Worm (Caenorhabditis elegans) whole organism, mixed stage, embryonic: Measurements from ENCODE around the gene pqn-18.

Experiments
- M03D4.4 ChIP-seq: sonication (generic microtip); optimal IDR thresholded peaks from 2 replicates; lab custom pipeline; 2017; ENCODE audit warnings: mild to moderate bottlenecking, missing genetic modification characterization, missing compliant biosample characterization
- bed-3 ChIP-seq: fragments of 200-800 bp; sonication (Bioruptor generic); optimal IDR thresholded peaks from 3 replicates; lab custom pipeline; 2018; ENCODE audit warnings: mild to moderate bottlenecking, missing genetic modification characterization, moderate library complexity, missing compliant biosample characterization
- blmp-1 ChIP-seq: fragments of 150-350 bp; optimal IDR thresholded peaks from 2 replicates; lab custom pipeline; 2014; ENCODE audit warnings: missing biosample characterization, missing genetic modification characterization
- ceh-39 ChIP-seq: fragments of 150-350 bp; optimal IDR thresholded peaks from 2 replicates; lab custom pipeline; 2014; ENCODE audit warnings: missing biosample characterization, missing genetic modification characterization
- ceh-43 ChIP-seq: fragments of 200-800 bp; sonication (Bioruptor generic); optimal IDR thresholded peaks from 2 replicates; lab custom pipeline; 2018; ENCODE audit warnings: mild to moderate bottlenecking, missing genetic modification characterization, moderate library complexity, missing compliant biosample characterization
- ceh-83 ChIP-seq: fragments of 200-800 bp; sonication (Bioruptor generic); optimal IDR thresholded peaks from 2 replicates; lab custom pipeline; 2018; ENCODE audit warnings: mild to moderate bottlenecking, missing genetic modification characterization, missing compliant biosample characterization
- ces-1 ChIP-seq: fragments of 150-350 bp; optimal IDR thresholded peaks from 2 replicates; lab custom pipeline; 2014; ENCODE audit warnings: missing biosample characterization, missing genetic modification reagents, missing genetic modification characterization
- drap-1 ChIP-seq: fragments of 200-800 bp; sonication (Bioruptor generic); optimal IDR thresholded peaks from 3 replicates; lab custom pipeline; 2018; ENCODE audit warnings: mild to moderate bottlenecking, missing genetic modification characterization, missing compliant biosample characterization
- elt-1 ChIP-seq: sonication (generic microtip); optimal IDR thresholded peaks from 2 replicates; lab custom pipeline; 2017; ENCODE audit warnings: missing genetic modification characterization, mild to moderate bottlenecking, missing compliant biosample characterization, antibody characterized with exemption, moderate library complexity, borderline replicate concordance; ENCODE audit not compliant: insufficient read depth
- flh-1 ChIP-seq: fragments of 200-800 bp; sonication (Bioruptor generic); optimal IDR thresholded peaks from 2 replicates; lab custom pipeline; 2018; ENCODE audit warnings: mild to moderate bottlenecking, missing genetic modification characterization, moderate library complexity, missing compliant biosample characterization
- ham-2 ChIP-seq: fragments of 200-800 bp; sonication (Bioruptor generic); optimal IDR thresholded peaks from 2 replicates; lab custom pipeline; 2018; ENCODE audit warnings: mild to moderate bottlenecking, missing genetic modification characterization, missing compliant biosample characterization
- hlh-1 ChIP-seq: fragments of 150-350 bp; optimal IDR thresholded peaks from 2 replicates; lab custom pipeline; 2014; ENCODE audit warnings: missing biosample characterization, missing genetic modification reagents, missing genetic modification characterization
- lin-32 ChIP-seq: fragments of 200-800 bp; sonication (Bioruptor generic); optimal IDR thresholded peaks from 2 replicates; lab custom pipeline; 2018; ENCODE audit warnings: mild to moderate bottlenecking, missing genetic modification characterization, missing compliant biosample characterization
- mab-5 ChIP-seq: fragments of 150-350 bp; optimal IDR thresholded peaks from 2 replicates; lab custom pipeline; 2014; ENCODE audit warnings: missing biosample characterization, missing genetic modification characterization
- mep-1 ChIP-seq: fragments of 150-350 bp; optimal IDR thresholded peaks from 2 replicates; lab custom pipeline; 2017; ENCODE audit warnings: missing biosample characterization, missing genetic modification reagents, missing genetic modification characterization, inconsistent platforms
- mls-2 ChIP-seq: sonication (generic microtip); optimal IDR thresholded peaks from 2 replicates; lab custom pipeline; 2016; ENCODE audit warnings: mild to moderate bottlenecking, missing genetic modification characterization, moderate library complexity, missing compliant biosample characterization
- nhr-2 ChIP-seq: fragments of 150-350 bp; optimal IDR thresholded peaks from 2 replicates; lab custom pipeline; 2014; ENCODE audit warnings: missing biosample characterization, missing genetic modification characterization
- nhr-28 ChIP-seq: fragments of 150-350 bp; optimal IDR thresholded peaks from 2 replicates; lab custom pipeline; 2014; ENCODE audit warnings: missing biosample characterization, missing genetic modification characterization
- nhr-76 ChIP-seq: sonication (generic microtip); optimal IDR thresholded peaks from 2 replicates; lab custom pipeline; 2017; ENCODE audit warnings: missing biosample characterization, missing genetic modification characterization
- pha-4 ChIP-seq: fragments of 150-350 bp; optimal IDR thresholded peaks from 2 replicates; lab custom pipeline; 2018; ENCODE audit warnings: missing biosample characterization, missing genetic modification reagents, missing genetic modification characterization
- snpc-4 ChIP-seq: fragments of 150-350 bp; optimal IDR thresholded peaks from 2 replicates; lab custom pipeline; 2014; ENCODE audit warnings: missing biosample characterization, missing genetic modification characterization
- sptf-1 ChIP-seq: sonication (generic microtip); optimal IDR thresholded peaks from 2 replicates; lab custom pipeline; 2017; ENCODE audit warnings: mild to moderate bottlenecking, missing genetic modification characterization, moderate library complexity, missing compliant biosample characterization
- tbx-8 ChIP-seq: fragments of 200-800 bp; sonication (Bioruptor generic); optimal IDR thresholded peaks from 2 replicates; lab custom pipeline; 2018; ENCODE audit warnings: mild to moderate bottlenecking, missing genetic modification characterization, moderate library complexity, missing compliant biosample characterization
- unc-120 ChIP-seq: sonication (generic microtip); optimal IDR thresholded peaks from 2 replicates; lab custom pipeline; 2017; ENCODE audit warnings: missing genetic modification characterization, missing compliant biosample characterization; ENCODE audit not compliant: poor library complexity, severe bottlenecking
- unc-39 ChIP-seq: fragments of 150-350 bp; optimal IDR thresholded peaks from 2 replicates; lab custom pipeline; 2014; ENCODE audit warnings: missing biosample characterization, missing genetic modification characterization
- unc-62 ChIP-seq: fragments of 150-350 bp; optimal IDR thresholded peaks from 2 replicates; lab custom pipeline; 2014; ENCODE audit warnings: missing biosample characterization, missing genetic modification reagents, missing genetic modification characterization

Gene pqn-18

DNA sequence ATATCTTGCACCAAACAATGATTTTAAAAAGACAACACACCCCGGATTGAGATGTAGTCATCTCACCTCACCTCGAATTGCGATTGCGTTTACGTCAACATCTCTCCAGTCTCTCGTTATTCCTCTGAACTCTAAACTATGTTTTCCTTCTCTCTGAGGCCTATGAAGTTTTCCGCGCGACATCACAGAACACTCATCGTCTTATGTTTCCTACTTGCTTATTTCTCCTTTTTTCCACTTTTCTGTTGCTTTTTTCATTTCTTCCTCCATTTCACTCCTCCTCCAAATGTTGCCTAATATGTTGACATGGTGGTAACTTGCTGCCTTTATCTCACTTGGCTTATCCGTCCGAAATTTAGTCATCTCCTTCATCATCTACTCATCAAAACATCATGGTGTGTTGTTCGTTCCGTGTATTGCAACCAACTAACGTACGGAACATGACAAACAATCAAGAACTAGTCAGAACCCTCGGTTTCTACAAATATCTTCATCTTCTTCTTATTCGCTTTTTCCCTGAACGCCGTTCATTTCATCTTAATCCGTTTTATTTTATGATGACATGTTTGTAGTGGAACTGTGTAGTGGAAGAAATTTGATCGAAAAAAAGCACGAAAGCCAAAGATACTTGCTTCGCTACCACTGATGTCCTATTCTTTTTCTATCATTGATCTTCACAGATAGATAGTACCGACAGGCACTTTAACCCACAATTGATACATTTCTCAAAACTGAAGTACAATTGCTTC is 8.3 kb upstream of the pqn-18 start:
- TF ChIP-seq mls-2 (tag; lab: Kevin White, UChicago) (no peak), ham-2 (GFP tag; lab: Kevin White, UChicago) (no peak), M03D4.4 (tag; lab: Kevin White, UChicago) (no peak), ceh-43 (GFP tag; lab: Kevin White, UChicago) (no peak), tbx-8 (GFP tag; lab: Kevin White, UChicago) (no peak), blmp-1 (no peak), mep-1 (tag; lab: Kevin White, UChicago) (no peak), pha-4 (no peak), ceh-39 (no peak), nhr-76 (tag; lab: Kevin White, UChicago) (no peak), ceh-83 (GFP tag; lab: Kevin White, UChicago) (no peak)

DNA sequence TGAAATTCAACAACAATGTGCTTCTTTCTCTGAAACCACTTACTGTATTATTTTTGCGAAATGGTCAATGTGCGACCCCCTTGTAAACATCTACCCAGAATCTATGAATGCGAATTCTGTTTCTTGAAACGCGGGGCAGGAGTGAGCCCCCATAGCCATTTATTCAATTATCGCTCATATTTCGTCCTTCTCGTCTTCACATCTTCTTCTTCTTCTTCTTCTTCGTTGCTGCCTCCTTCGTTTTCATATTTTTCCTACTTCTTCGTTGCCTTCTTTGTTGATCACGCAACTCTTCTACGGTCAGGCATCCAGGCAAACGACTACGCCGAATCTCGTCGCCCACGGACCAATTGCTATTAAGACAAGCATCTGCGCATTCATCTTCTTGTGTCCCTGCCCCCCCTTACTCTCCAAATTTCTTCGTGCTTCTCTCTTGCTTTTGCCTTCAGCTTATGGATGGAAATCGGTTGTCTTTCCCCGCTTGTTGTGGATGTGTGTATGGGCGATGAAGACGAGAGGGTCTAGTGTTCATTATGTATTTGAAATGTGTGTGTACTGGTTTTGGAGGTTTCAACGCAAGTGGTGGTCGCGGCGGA is 5.5 kb upstream of the pqn-18 start:
- TF ChIP-seq mls-2 (tag; lab: Kevin White, UChicago) (no peak), blmp-1 (no peak), sptf-1 (tag; lab: Kevin White, UChicago) (peak; percentile 26), ces-1 (GFP tag; lab: Kevin White, UChicago) (peak; percentile 88), mab-5 (tag; lab: Kevin White, UChicago) (no peak), nhr-2 (no peak)
- TF ChIP-seq, all 35 proteins: peak for 2

ce11 chrX:12903810-12904209 is 3.8 kb upstream of the pqn-18 start:
- TF ChIP-seq mep-1 (tag; lab: Kevin White, UChicago) (peak; percentile 39), unc-39 (tag; lab: Kevin White, UChicago) (no peak), lin-32 (GFP tag; lab: Kevin White, UChicago) (no peak), unc-62 (GFP tag; lab: Kevin White, UChicago) (no peak), elt-1 (tag; lab: Kevin White, UChicago) (no peak), bed-3 (GFP tag; lab: Kevin White, UChicago) (no peak), snpc-4 (tag; lab: Kevin White, UChicago) (no peak), ces-1 (GFP tag; lab: Kevin White, UChicago) (peak; percentile 2)

DNA sequence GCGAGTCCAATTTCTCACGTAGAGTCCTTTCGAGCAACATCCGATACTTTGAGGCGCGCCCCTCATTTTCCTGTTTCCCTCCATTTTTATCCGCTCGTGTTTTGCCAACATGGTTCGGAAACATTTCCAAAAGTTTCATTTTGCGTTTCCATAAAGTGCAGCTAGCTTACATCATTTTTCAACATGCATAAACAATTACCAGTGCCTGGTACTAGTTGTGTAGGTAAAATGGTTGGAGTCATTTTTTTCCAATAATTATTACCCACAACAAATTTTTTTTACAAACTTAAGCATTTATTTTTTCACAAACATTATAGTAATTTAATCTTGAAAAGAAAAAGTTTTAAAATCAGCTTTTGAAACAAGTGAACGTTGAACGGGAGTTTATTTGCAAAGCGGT is 1.1 kb downstream of the pqn-18 start:
- TF ChIP-seq flh-1 (no peak), pha-4 (no peak), blmp-1 (no peak), ham-2 (GFP tag; lab: Kevin White, UChicago) (no peak), nhr-28 (tag; lab: Kevin White, UChicago) (no peak)
- TF ChIP-seq, all 35 proteins: peak for 0

DNA sequence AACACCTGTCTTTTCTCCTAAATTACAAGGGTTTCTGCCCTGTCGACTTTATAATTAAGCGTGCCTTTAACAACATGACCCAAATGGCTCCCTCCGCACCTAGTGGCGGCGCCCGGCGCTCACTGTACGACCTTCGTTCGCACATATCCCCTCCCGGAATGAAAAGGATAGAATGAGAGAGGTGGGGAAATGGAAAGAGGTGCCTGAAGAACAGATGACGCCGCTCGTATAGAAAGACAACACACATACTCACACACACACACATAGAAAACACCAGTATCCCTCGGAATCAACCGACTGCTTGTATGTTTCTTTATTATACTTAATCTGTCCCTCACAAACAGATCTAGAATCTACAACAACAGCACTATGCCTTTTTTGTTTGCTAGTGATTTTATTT is 2.3 kb downstream of the pqn-18 start:
- TF ChIP-seq mls-2 (tag; lab: Kevin White, UChicago) (no peak), unc-120 (tag; lab: Kevin White, UChicago) (peak; percentile 31), pha-4 (no peak), hlh-1 (tag; lab: Kevin White, UChicago) (peak; percentile 85)
- TF ChIP-seq, all 35 proteins: peak for 2

- TF ChIP-seq ceh-83 (GFP tag; lab: Kevin White, UChicago) (no peak), blmp-1 (no peak)
Measured at ce11 chrX:12911235-12911634, 3.6 kb downstream of the pqn-18 start.

DNA sequence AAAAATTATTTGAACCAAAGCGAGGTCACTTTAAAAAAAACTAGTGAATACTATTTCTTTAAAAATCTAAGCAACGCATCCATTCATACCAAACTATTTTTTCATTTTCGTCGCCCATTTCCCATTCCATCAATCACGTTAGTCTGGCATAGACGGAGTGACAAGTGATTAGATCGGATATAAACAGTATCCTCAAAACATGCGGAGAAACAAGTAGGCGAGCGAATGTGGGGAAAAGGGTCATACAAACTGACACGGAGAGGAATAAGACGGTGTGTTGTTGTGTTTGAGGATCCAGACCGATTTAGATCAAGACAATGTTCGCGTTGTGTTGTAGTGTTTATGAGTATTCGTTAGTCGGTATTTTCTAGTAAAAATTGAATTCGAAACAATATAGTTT is 4.8 kb downstream of the pqn-18 start:
- peak; percentile 61 for TF ChIP-seq unc-62 (GFP tag; lab: Kevin White, UChicago)
- no peak for TF ChIP-seq flh-1
- TF ChIP-seq nhr-28 (tag; lab: Kevin White, UChicago) = no peak
- no peak for TF ChIP-seq mls-2 (tag; lab: Kevin White, UChicago)
- no peak for TF ChIP-seq drap-1 (GFP tag; lab: Kevin White, UChicago)
- TF ChIP-seq ceh-39 = no peak
- TF ChIP-seq mab-5 (tag; lab: Kevin White, UChicago) = no peak
